Worm (Caenorhabditis elegans) whole organism, early embryonic: ENCODE results near the gene Y42G9A.1.

Experiments
- B0310.2 ChIP-seq: sonication (generic microtip); optimal IDR thresholded peaks from 2 replicates; lab custom pipeline; 2016; ENCODE audit warnings: mild to moderate bottlenecking, missing genetic modification characterization, missing compliant biosample characterization
- F13C5.2 ChIP-seq: sonication (generic microtip); optimal IDR thresholded peaks from 2 replicates; lab custom pipeline; 2017; ENCODE audit warnings: mild to moderate bottlenecking, missing genetic modification characterization, inconsistent platforms, missing compliant biosample characterization
- aly-1 ChIP-seq: sonication (generic microtip); optimal IDR thresholded peaks from 2 replicates; lab custom pipeline; 2016; ENCODE audit warnings: missing genetic modification characterization, missing compliant biosample characterization
- ama-1 ChIP-seq: fragments of 150-350 bp; optimal IDR thresholded peaks from 2 replicates; lab custom pipeline; 2014
- ceh-13 ChIP-seq: fragments of 200-800 bp; sonication (Bioruptor generic); optimal IDR thresholded peaks from 2 replicates; lab custom pipeline; 2018; ENCODE audit warnings: mild to moderate bottlenecking, missing genetic modification characterization, missing compliant biosample characterization
- ets-7 ChIP-seq: sonication (generic microtip); optimal IDR thresholded peaks from 2 replicates; lab custom pipeline; 2016; ENCODE audit warnings: missing genotype, missing genetic modification characterization, missing compliant biosample characterization
- flt-1 ChIP-seq: fragments of 200-800 bp; sonication (Bioruptor generic); IDR thresholded peaks from 2 replicates; pipeline ENCODE4 v1.3.6; 2022; ENCODE audit warnings: missing genetic modification characterization, missing compliant biosample characterization
- hmbx-1 ChIP-seq: sonication (generic microtip); optimal IDR thresholded peaks from 2 replicates; lab custom pipeline; 2016; ENCODE audit warnings: mild to moderate bottlenecking, missing genetic modification characterization, missing compliant biosample characterization
- hmg-4 ChIP-seq: fragments of 200-800 bp; sonication (Bioruptor generic); optimal IDR thresholded peaks from 2 replicates; lab custom pipeline; 2018; ENCODE audit warnings: mild to moderate bottlenecking, missing genetic modification characterization, missing compliant biosample characterization
- hnd-1 ChIP-seq: sonication (generic microtip); optimal IDR thresholded peaks from 2 replicates; lab custom pipeline; 2016; ENCODE audit warnings: missing genetic modification characterization, missing compliant biosample characterization
- scrt-1 ChIP-seq: fragments of 200-800 bp; sonication (Bioruptor generic); IDR thresholded peaks from 2 replicates; pipeline ENCODE4 v1.3.6; 2022; ENCODE audit warnings: missing genetic modification characterization, missing compliant biosample characterization
- sea-1 ChIP-seq: fragments of 200-800 bp; sonication (Bioruptor generic); conservative IDR thresholded peaks from 2 replicates; pipeline ENCODE4 v1.3.6; 2022; ENCODE audit warnings: missing genetic modification characterization, missing compliant biosample characterization
- tbx-11 ChIP-seq: fragments of 200-800 bp; sonication (Bioruptor generic); IDR thresholded peaks from 2 replicates; pipeline ENCODE4 v1.3.6; 2022; ENCODE audit warnings: missing genetic modification characterization, missing compliant biosample characterization
- tbx-37 ChIP-seq: fragments of 200-800 bp; sonication (Bioruptor generic); conservative IDR thresholded peaks from 2 replicates; pipeline ENCODE4 v1.3.6; 2022; ENCODE audit warnings: missing genetic modification reagents, missing genetic modification characterization, missing compliant biosample characterization

DNA sequence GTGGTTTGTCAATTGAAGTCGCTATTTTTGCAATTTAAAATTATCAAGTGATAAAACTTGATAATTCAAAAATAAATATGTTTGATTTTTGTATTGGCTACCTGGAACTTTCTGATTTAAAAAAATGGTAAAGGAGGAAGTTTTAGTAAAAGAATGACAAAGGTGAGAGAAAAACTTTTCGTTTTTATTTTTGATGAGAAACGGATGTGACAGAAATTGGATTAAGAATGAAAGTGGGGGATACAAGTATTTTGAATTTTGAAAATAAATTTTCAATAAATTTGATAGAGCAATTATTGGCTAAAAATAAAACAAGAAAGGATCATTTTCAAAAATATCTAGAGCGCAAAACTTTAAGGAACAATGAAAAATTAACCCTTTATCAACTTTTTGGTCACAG is 47.0 kb upstream of the Y42G9A.1 start, which contains the start of gene C05D10.4:
- TF ChIP-seq ama-1 (no peak), hnd-1 (tag; lab: Kevin White, UChicago) (no peak), aly-1 (tag; lab: Kevin White, UChicago) (no peak), tbx-37 (GFP tag; lab: Robert Waterston, UW) (no peak), tbx-11 (GFP tag; lab: Robert Waterston, UW) (no peak), ceh-13 (GFP tag; lab: Kevin White, UChicago) (no peak), ets-7 (tag; lab: Kevin White, UChicago) (no peak), hmbx-1 (tag; lab: Kevin White, UChicago) (no peak), scrt-1 (GFP tag; lab: Robert Waterston, UW) (no peak), flt-1 (GFP tag; lab: Robert Waterston, UW) (no peak), sea-1 (GFP tag; lab: Robert Waterston, UW) (no peak), B0310.2 (no peak), F13C5.2 (tag; lab: Kevin White, UChicago) (no peak), hmg-4 (GFP tag; lab: Kevin White, UChicago) (no peak)
